Worm (Caenorhabditis elegans): ENCODE results near the gene B0238.15.

- no peak for TF ChIP-seq che-1 (tag; optimal IDR thresholded peaks at IDR 0.05)
- TF ChIP-seq ceh-31 (tag; optimal IDR thresholded peaks at IDR 0.05): no peak
- no peak for TF ChIP-seq ama-1 (optimal IDR thresholded peaks at IDR 0.05)
- TF ChIP-seq dve-1 (tag; optimal IDR thresholded peaks at IDR 0.05): no peak
- TF ChIP-seq dmd-4 (tag; optimal IDR thresholded peaks at IDR 0.05; ENCODE audit: borderline replicate concordance): no peak
- no peak for TF ChIP-seq K09A11.1 (tag; optimal IDR thresholded peaks at IDR 0.05; ENCODE audit: insufficient read depth)
- TF ChIP-seq ceh-34 (tag; optimal IDR thresholded peaks at IDR 0.05): no peak
Observed at ce11 chrV:5262999-5263398, 23.0 kb downstream of the B0238.15 start, which contains the start of gene cest-30.
